Fruit fly (Drosophila melanogaster) whole organism, wandering third instar larva: Measurements from ENCODE around the gene CG13829.

Experiments
- Myc ChIP-seq: fragments of >200 bp; optimal IDR thresholded peaks from 2 replicates; lab custom pipeline; 2017
- Sp1 ChIP-seq: fragments of 200-800 bp; sonication (Bioruptor generic); optimal IDR thresholded peaks from 3 replicates; lab custom pipeline; 2019; ENCODE audit warnings: missing biosample characterization, mild to moderate bottlenecking, missing genetic modification characterization, moderate library complexity
- fru ChIP-seq: fragments of 200-800 bp; sonication (Bioruptor generic); optimal IDR thresholded peaks from 3 replicates; lab custom pipeline; 2016; ENCODE audit warnings: missing biosample characterization, mild to moderate bottlenecking, missing genetic modification characterization
- pan ChIP-seq: fragments of >200 bp; optimal IDR thresholded peaks from 2 replicates; lab custom pipeline; 2017
- usp ChIP-seq: fragments of >200 bp; optimal IDR thresholded peaks from 2 replicates; lab custom pipeline; 2017; ENCODE audit warnings: missing biosample characterization, missing genetic modification characterization

dm6 chr3R:23191108-23191771, 30.1 kb upstream of the CG13829 start:
- TF ChIP-seq usp (GFP tag; lab: Kevin White, UChicago) (no peak), Sp1 (GFP tag; lab: Kevin White, UChicago) (peak; percentile 49), Myc (lab: Kevin White, UChicago) (no peak), fru (GFP tag; lab: Kevin White, UChicago) (peak; percentile 56), pan (lab: Kevin White, UChicago) (no peak)
